Fruit fly (Drosophila melanogaster) whole organism, embryonic: Measurements from ENCODE around the gene CG43693.

Source experiments
- CG1647 ChIP-seq: fragments of 200-800 bp; sonication (Bioruptor generic); optimal IDR thresholded peaks from 3 replicates; lab custom pipeline; 2016; ENCODE audit warnings: missing biosample characterization, missing genetic modification characterization
- E2f1 ChIP-seq: fragments of 200-800 bp; sonication (Bioruptor generic); IDR thresholded peaks from 2 replicates; pipeline ENCODE4 v1.3.6; 2022; ENCODE audit warnings: missing biosample characterization, missing genetic modification characterization
- repo ChIP-seq: fragments of 200-800 bp; sonication (Bioruptor generic); optimal IDR thresholded peaks from 2 replicates; lab custom pipeline; 2016; ENCODE audit warnings: missing biosample characterization, missing genetic modification characterization
- row ChIP-seq: fragments of 200-800 bp; sonication (Bioruptor generic); IDR thresholded peaks from 3 replicates; pipeline ENCODE4 v1.3.6; 2022; ENCODE audit warnings: missing biosample characterization, missing genetic modification characterization
- usp ChIP-seq: fragments of >200 bp; optimal IDR thresholded peaks from 2 replicates; lab custom pipeline; 2017; ENCODE audit warnings: missing biosample characterization, missing genetic modification characterization

DNA sequence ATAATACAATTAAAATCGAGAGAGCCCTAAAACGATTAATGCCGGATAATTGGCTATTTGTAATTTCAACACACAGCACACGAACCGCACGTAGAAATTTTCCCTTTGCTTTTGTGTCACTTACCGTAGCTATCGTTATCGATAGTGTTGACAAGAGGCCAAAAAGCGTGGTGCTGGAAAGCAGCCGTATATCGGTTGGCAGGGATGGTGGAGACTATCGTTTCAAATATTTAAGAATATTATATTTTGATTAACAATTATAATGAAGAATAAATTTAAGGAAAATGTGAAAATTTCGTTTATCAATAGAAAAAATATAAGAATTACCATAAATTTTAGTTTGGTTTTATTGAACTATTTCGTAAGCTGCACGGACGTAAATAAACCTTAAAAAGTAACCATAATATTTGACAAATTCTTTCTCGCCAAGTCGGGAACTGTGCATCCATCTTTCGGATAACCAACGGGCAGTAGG is 41.9 kb upstream of the CG43693 start, which contains the start of gene JIL-1:
- TF ChIP-seq usp (GFP tag; lab: Kevin White, UChicago) (no peak), row (peak; percentile 93), repo (GFP tag; lab: Kevin White, UChicago) (peak; percentile 19), E2f1 (GFP tag; lab: Robert Waterston, UW) (peak; percentile 65), CG1647 (GFP tag; lab: Kevin White, UChicago) (no peak)
